Worm (Caenorhabditis elegans): ENCODE data around the gene cyp-13A3.

DNA sequence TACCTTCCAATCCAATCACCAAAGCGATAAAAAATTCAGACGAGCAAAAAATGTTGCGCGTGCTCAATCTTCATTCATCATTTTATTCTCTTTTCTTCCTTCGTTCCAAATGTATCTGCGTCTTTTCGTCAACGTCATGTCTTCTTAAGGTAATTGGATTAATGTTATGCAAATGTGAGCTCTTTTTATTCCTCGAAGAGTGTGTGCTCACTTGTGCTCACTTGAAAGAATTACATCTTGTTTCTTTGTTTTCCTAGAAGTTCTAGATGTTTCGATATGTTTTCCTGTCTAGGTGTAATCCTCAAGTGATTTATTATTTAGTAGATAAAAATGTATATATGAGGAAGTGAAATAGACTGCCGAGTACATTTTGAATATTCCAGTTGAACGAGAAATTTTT, 37.7 kb downstream of the cyp-13A3 start:
- TF ChIP-seq crh-2 (tag; optimal IDR thresholded peaks at IDR 0.05) (no peak), ama-1 (optimal IDR thresholded peaks at IDR 0.05) (no peak), ZK546.5 (tag; optimal IDR thresholded peaks at IDR 0.05) (no peak)

All from whole organism, L2 larva.